Fruit fly (Drosophila melanogaster) whole organism: ENCODE measurements around the gene CG32264.

Experiments
- CG8478 ChIP-seq: fragments of >200 bp; optimal IDR thresholded peaks from 2 replicates; lab custom pipeline; 2018; ENCODE audit warnings: inconsistent platforms
- Dll ChIP-seq: fragments of >200 bp; optimal IDR thresholded peaks from 2 replicates; lab custom pipeline; 2017
- EcR ChIP-seq, 2 experiments: fragments of >200 bp; optimal IDR thresholded peaks; 2 replicates each; lab custom pipeline; 2017; ENCODE audit warnings: missing biosample characterization in 2 of 2, missing genetic modification characterization in 2 of 2, missing genetic modification reagents in 2 of 2
- pan ChIP-seq: fragments of >200 bp; optimal IDR thresholded peaks from 2 replicates; lab custom pipeline; 2017
- psq ChIP-seq: fragments of >200 bp; optimal IDR thresholded peaks from 2 replicates; lab custom pipeline; 2017
- usp ChIP-seq: fragments of >200 bp; optimal IDR thresholded peaks from 2 replicates; lab custom pipeline; 2017; ENCODE audit warnings: missing biosample characterization, missing genetic modification characterization, mixed read lengths

Gene CG32264

DNA sequence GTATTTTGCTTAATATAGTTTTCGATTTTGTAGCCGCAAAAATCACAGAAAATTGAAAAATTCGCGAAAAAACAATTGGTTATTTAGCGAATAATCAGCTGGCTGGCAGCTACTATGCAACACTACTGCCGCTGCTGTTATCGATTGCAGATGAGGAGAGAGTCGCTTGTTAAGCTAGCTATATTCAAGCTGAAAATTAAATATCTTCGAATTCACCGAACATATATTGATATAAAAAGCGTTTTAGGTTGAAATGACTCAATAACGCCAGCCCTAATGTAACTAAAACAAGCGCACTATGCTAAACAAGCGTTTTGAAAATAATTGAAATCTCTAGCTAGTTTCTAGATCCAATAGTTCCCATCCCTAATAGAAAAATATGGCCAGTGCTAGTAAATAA, at the start of gene CG32264, which contains the start of the genes ntc and IntS10:
TSS of gene CG32264 (minus strand) at position 130 of the 400 bp plus-strand sequence.
TSS of gene ntc (minus strand) at position 130 of the 400 bp plus-strand sequence.
TSS of gene IntS10 (plus strand) at position 381 of the 400 bp plus-strand sequence.
- no peak for TF ChIP-seq Dll (lab: Kevin White, UChicago)
- no peak for TF ChIP-seq CG8478
- no peak for TF ChIP-seq usp (GFP tag; lab: Kevin White, UChicago)
- no peak for TF ChIP-seq EcR (GFP tag; optimal IDR thresholded peaks at IDR 0.05; lab: Kevin White, UChicago)
- TF ChIP-seq pan (lab: Kevin White, UChicago) = no peak
- no peak for TF ChIP-seq psq (lab: Kevin White, UChicago)

- TF ChIP-seq CG8478 (no peak), psq (lab: Kevin White, UChicago) (no peak), Dll (lab: Kevin White, UChicago) (no peak)
These were observed 49.7 kb upstream of the CG32264 start for dm6 chr3L:3856004-3856403.

DNA sequence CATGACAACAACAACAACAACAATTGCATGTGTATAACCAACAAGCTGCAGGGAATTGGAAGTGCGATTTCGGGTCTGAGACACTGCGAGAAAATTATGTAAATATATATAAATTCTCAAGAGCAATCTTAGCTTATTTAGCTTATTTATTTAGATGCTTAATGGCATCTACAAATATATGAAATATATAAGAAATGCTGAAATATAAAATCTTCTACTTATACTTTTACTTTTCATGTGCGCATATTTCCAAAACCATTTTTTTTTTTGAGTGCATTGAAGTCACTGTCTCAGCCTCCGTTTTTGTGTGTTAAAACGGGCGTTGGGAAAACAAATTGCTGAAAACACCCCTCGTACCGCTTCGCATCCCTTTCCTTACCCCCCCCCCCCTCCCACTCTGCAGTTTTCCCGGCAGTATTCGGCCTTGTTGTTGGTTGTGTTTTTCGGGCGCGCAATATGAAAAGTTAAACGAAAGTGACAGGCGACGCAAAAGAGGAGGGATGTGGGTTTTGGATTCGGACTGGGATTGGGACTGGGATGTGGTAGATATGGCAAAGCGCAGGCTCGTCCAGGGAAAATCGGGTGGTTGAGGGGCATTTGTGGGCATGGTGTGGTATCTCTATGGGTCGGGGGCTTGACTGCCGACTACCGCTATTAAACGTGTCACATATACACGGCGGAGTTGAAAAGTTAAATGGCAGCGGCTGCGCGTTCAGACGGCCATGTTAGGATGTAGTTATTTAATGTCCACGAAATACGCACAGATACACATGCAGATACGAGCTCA, 49.1 kb upstream of the CG32264 start:
- TF ChIP-seq usp (GFP tag; lab: Kevin White, UChicago) (no peak), CG8478 (no peak), pan (lab: Kevin White, UChicago) (no peak), psq (lab: Kevin White, UChicago) (no peak), EcR (GFP tag; optimal IDR thresholded peaks at IDR 0.05; lab: Kevin White, UChicago) (no peak), Dll (lab: Kevin White, UChicago) (no peak)

- TF ChIP-seq EcR (GFP tag; optimal IDR thresholded peaks at IDR 0.05; lab: Kevin White, UChicago) (no peak), pan (lab: Kevin White, UChicago) (no peak), psq (lab: Kevin White, UChicago) (no peak), CG8478 (no peak), usp (GFP tag; lab: Kevin White, UChicago) (no peak), Dll (lab: Kevin White, UChicago) (no peak)
These were observed 46.6 kb upstream of the CG32264 start for dm6 chr3L:3852842-3853241.

DNA sequence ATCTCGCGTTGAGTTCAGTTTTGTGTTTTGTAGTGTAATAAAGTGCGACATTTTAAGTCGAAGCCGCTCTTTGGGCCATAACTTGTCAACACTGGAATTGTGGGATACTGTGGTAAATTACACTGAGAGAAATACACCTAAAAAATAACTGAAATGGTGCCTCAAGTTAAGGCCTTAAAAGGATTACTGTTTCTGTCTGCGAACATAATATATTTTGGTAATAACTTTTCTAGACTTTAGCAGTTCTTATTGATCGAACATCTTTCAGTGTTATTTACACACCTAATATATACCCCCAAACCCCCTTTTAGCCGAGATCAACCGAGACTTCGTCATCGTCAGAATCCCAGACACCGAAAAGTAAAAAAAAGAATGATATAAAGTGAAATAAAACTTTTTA, 45.6 kb upstream of the CG32264 start:
- TF ChIP-seq Dll (lab: Kevin White, UChicago) (no peak), EcR (GFP tag; optimal IDR thresholded peaks at IDR 0.05; lab: Kevin White, UChicago) (no peak), CG8478 (no peak), psq (lab: Kevin White, UChicago) (no peak), usp (GFP tag; lab: Kevin White, UChicago) (no peak), pan (lab: Kevin White, UChicago) (no peak)

dm6 chr3L:3851048-3851447, 44.8 kb upstream of the CG32264 start:
- TF ChIP-seq CG8478 (no peak), EcR (GFP tag; optimal IDR thresholded peaks at IDR 0.05; lab: Kevin White, UChicago) (no peak), Dll (lab: Kevin White, UChicago) (no peak), psq (lab: Kevin White, UChicago) (no peak), pan (lab: Kevin White, UChicago) (no peak), usp (GFP tag; lab: Kevin White, UChicago) (no peak)

DNA sequence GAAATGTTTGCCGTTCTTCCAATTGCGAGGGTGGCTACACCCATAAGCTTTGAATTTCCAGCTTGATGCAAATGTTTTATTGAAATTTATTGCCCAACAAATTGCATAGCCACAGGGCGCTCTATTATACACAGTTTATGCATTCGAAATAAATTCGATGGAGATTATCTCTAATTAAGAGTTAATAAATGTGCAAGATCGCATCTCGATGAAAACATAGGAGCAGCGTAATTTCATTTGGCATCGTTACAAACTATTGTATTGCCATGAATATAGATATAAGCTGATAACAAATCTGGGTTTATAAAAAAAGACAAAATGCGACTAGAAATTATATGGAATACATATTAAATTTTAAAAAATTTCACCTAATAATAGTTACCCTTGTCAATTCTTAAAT, 44.2 kb upstream of the CG32264 start:
- no peak for TF ChIP-seq EcR (GFP tag; optimal IDR thresholded peaks at IDR 0.05; lab: Kevin White, UChicago)
- no peak for TF ChIP-seq Dll (lab: Kevin White, UChicago)
- no peak for TF ChIP-seq CG8478
- TF ChIP-seq psq (lab: Kevin White, UChicago) = no peak
- no peak for TF ChIP-seq pan (lab: Kevin White, UChicago)
- no peak for TF ChIP-seq usp (GFP tag; lab: Kevin White, UChicago)

- TF ChIP-seq Dll (lab: Kevin White, UChicago) (no peak), pan (lab: Kevin White, UChicago) (no peak), psq (lab: Kevin White, UChicago) (no peak), EcR (GFP tag; optimal IDR thresholded peaks at IDR 0.05; lab: Kevin White, UChicago) (no peak), CG8478 (no peak), usp (GFP tag; lab: Kevin White, UChicago) (no peak)
These were observed 43.5 kb upstream of the CG32264 start for dm6 chr3L:3849763-3850162.

DNA sequence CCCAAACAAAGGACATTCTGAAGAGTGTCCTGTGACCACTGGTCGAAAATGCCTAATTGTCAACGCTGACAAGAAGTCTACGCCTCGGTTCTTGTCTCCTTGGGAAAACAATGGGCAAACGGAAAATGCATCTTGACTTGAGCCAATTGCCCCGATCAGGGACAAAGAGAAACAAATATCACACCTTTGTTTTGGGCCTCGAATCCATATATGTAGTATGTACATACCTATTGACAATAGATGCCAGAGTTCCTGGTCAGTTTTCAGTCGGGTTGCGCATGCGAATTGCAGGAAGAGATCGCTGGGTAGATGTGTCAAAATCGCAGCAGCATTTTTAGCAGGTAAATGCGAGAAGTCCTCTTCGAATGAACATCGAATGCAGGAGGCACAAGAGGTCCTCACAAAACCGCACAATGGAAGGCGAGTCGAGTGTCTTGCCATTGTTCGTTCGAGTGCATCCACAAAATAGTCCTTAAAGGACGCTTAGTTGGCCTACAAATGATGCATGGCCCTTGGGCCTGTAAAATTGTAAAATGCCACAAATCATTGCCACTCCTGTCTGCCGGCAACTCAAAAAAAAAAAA, 42.5 kb upstream of the CG32264 start:
- no peak for TF ChIP-seq CG8478
- TF ChIP-seq Dll (lab: Kevin White, UChicago) = no peak
- TF ChIP-seq EcR (GFP tag; optimal IDR thresholded peaks at IDR 0.05; lab: Kevin White, UChicago) = no peak
- no peak for TF ChIP-seq usp (GFP tag; lab: Kevin White, UChicago)
- no peak for TF ChIP-seq psq (lab: Kevin White, UChicago)
- TF ChIP-seq pan (lab: Kevin White, UChicago) = no peak

- TF ChIP-seq Dll (lab: Kevin White, UChicago) (no peak), EcR (GFP tag; optimal IDR thresholded peaks at IDR 0.05; lab: Kevin White, UChicago) (no peak), pan (lab: Kevin White, UChicago) (no peak), usp (GFP tag; lab: Kevin White, UChicago) (no peak)
These were observed 41.6 kb upstream of the CG32264 start for dm6 chr3L:3847810-3848326.

- no peak for TF ChIP-seq pan (lab: Kevin White, UChicago)
- TF ChIP-seq EcR (GFP tag; optimal IDR thresholded peaks at IDR 0.05; lab: Kevin White, UChicago) = no peak
- no peak for TF ChIP-seq usp (GFP tag; lab: Kevin White, UChicago)
- TF ChIP-seq CG8478 = no peak
- TF ChIP-seq Dll (lab: Kevin White, UChicago) = peak; percentile 89
- no peak for TF ChIP-seq psq (lab: Kevin White, UChicago)
These were observed 39.6 kb upstream of the CG32264 start, which contains the start of gene Awh for dm6 chr3L:3845815-3846375. Gene Awh (plus strand): TSS chr3L:3846206.
